Worm (Caenorhabditis elegans) whole organism, young adult: Measurements from ENCODE around the gene C17G1.14.

ENCODE experiments used
- C17E4.6 ChIP-seq: fragments of 200-800 bp; sonication (Bioruptor generic); IDR thresholded peaks from 2 replicates; pipeline ENCODE4 v1.3.6; 2022; ENCODE audit warnings: missing genetic modification reagents, missing genetic modification characterization, missing compliant biosample characterization
- F10E7.11 ChIP-seq: sonication (generic microtip); optimal IDR thresholded peaks from 2 replicates; lab custom pipeline; 2017; ENCODE audit warnings: mild to moderate bottlenecking, missing genetic modification characterization, moderate library complexity, missing compliant biosample characterization
- F22D6.2 ChIP-seq: sonication (generic microtip); optimal IDR thresholded peaks from 2 replicates; lab custom pipeline; 2016; ENCODE audit warnings: mild to moderate bottlenecking, missing genetic modification characterization, missing compliant biosample characterization
- F23B12.7 ChIP-seq: sonication (generic microtip); optimal IDR thresholded peaks from 2 replicates; lab custom pipeline; 2017; ENCODE audit warnings: missing genetic modification characterization, mild to moderate bottlenecking, missing compliant biosample characterization, antibody characterized with exemption, moderate library complexity; ENCODE audit not compliant: insufficient read depth
- F33H1.4 ChIP-seq: fragments of 200-800 bp; sonication (Bioruptor generic); IDR thresholded peaks from 2 replicates; pipeline ENCODE4 v1.3.6; 2022; ENCODE audit warnings: missing genetic modification reagents, missing genetic modification characterization, missing compliant biosample characterization
- F49E8.2 ChIP-seq: sonication (generic microtip); optimal IDR thresholded peaks from 3 replicates; lab custom pipeline; 2017; ENCODE audit warnings: missing genetic modification characterization, mild to moderate bottlenecking, missing compliant biosample characterization, antibody characterized with exemption, moderate library complexity; ENCODE audit not compliant: insufficient read depth
- F52B5.7 ChIP-seq: sonication (generic microtip); optimal IDR thresholded peaks from 2 replicates; lab custom pipeline; 2016; ENCODE audit warnings: mild to moderate bottlenecking, missing genetic modification characterization, missing compliant biosample characterization
- F55B11.4 ChIP-seq: sonication (generic microtip); optimal IDR thresholded peaks from 2 replicates; lab custom pipeline; 2016; ENCODE audit warnings: missing compliant biosample characterization, missing genetic modification characterization, borderline replicate concordance; ENCODE audit not compliant: insufficient read depth
- F57C9.4 ChIP-seq: sonication (generic microtip); optimal IDR thresholded peaks from 2 replicates; lab custom pipeline; 2017; ENCODE audit warnings: mild to moderate bottlenecking, missing genetic modification characterization, missing compliant biosample characterization
- T26A5.8 ChIP-seq: sonication (generic microtip); optimal IDR thresholded peaks from 2 replicates; lab custom pipeline; 2016; ENCODE audit warnings: missing genetic modification characterization, missing compliant biosample characterization
- Y56A3A.18 ChIP-seq: fragments of 200-800 bp; sonication (Bioruptor generic); IDR thresholded peaks from 2 replicates; pipeline ENCODE4 v1.3.6; 2022; ENCODE audit warnings: missing genetic modification reagents, missing genetic modification characterization, missing compliant biosample characterization
- ZK185.1 ChIP-seq: sonication (generic microtip); optimal IDR thresholded peaks from 2 replicates; lab custom pipeline; 2016; ENCODE audit warnings: mild to moderate bottlenecking, missing genetic modification characterization, missing compliant biosample characterization; ENCODE audit not compliant: poor library complexity, severe bottlenecking
- ama-1 ChIP-seq, 3 experiments: fragments of 150-350 bp in 1 of 3; sonication (generic microtip) in 2 of 3; optimal IDR thresholded peaks; 2 replicates each; lab custom pipeline; 2014 to 2018; ENCODE audit warnings: missing biosample characterization in 2 of 3, missing genetic modification characterization in 2 of 3, missing genetic modification reagents in 2 of 3
- athp-1 ChIP-seq: sonication (generic microtip); optimal IDR thresholded peaks from 2 replicates; lab custom pipeline; 2017; ENCODE audit warnings: mild to moderate bottlenecking, missing genetic modification characterization, missing compliant biosample characterization
- bed-1 ChIP-seq: fragments of 200-800 bp; sonication (Bioruptor generic); IDR thresholded peaks from 2 replicates; pipeline ENCODE4 v1.3.6; 2022; ENCODE audit warnings: missing genetic modification reagents, missing genetic modification characterization, missing compliant biosample characterization
- bed-2 ChIP-seq: fragments of 200-800 bp; sonication (Bioruptor generic); IDR thresholded peaks from 2 replicates; pipeline ENCODE4 v1.3.6; 2022; ENCODE audit warnings: missing genetic modification reagents, missing genetic modification characterization, missing compliant biosample characterization
- cebp-1 ChIP-seq, 2 experiments: fragments of 200-800 bp in 1 of 2; sonication (Bioruptor generic) in 1 of 2; sonication (generic microtip) in 1 of 2; IDR thresholded peaks in 1 of 2; optimal IDR thresholded peaks in 1 of 2; 2 replicates each; pipeline versions ENCODE4 v1.3.6 to Lab custom; 2017 to 2022; ENCODE audit warnings: missing compliant biosample characterization in 2 of 2, missing genetic modification characterization in 2 of 2, mild to moderate bottlenecking in 1 of 2, missing genetic modification reagents in 1 of 2, moderate library complexity in 1 of 2
- ceh-40 ChIP-seq: fragments of 200-800 bp; sonication (Bioruptor generic); IDR thresholded peaks from 2 replicates; pipeline ENCODE4 v1.3.6; 2022; ENCODE audit warnings: missing genetic modification characterization, missing compliant biosample characterization
- ceh-58 ChIP-seq: fragments of 200-800 bp; sonication (Bioruptor generic); IDR thresholded peaks from 2 replicates; pipeline ENCODE4 v1.3.6; 2022; ENCODE audit warnings: missing genetic modification characterization, missing compliant biosample characterization
- egl-18 ChIP-seq: fragments of 200-800 bp; sonication (Bioruptor generic); IDR thresholded peaks from 2 replicates; pipeline ENCODE4 v1.3.6; 2022; ENCODE audit warnings: missing genetic modification reagents, missing genetic modification characterization, missing compliant biosample characterization
- egl-44 ChIP-seq: fragments of 200-800 bp; sonication (Bioruptor generic); IDR thresholded peaks from 2 replicates; pipeline ENCODE4 v1.3.6; 2022; ENCODE audit warnings: missing genetic modification reagents, missing genetic modification characterization, missing compliant biosample characterization
- hmg-1.2 ChIP-seq: fragments of 200-800 bp; sonication (Bioruptor generic); IDR thresholded peaks from 2 replicates; pipeline ENCODE4 v1.3.6; 2022; ENCODE audit warnings: missing genetic modification reagents, missing genetic modification characterization, missing compliant biosample characterization
- hsf-1 ChIP-seq: fragments of 200-800 bp; sonication (Bioruptor generic); IDR thresholded peaks from 2 replicates; pipeline ENCODE4 v1.3.6; 2022; ENCODE audit warnings: missing genetic modification reagents, missing genetic modification characterization, missing compliant biosample characterization
- let-526 ChIP-seq: fragments of 200-800 bp; sonication (Bioruptor generic); IDR thresholded peaks from 2 replicates; pipeline ENCODE4 v1.3.6; 2022; ENCODE audit warnings: missing genetic modification reagents, missing genetic modification characterization, missing compliant biosample characterization
- lin-40 ChIP-seq: sonication (generic microtip); optimal IDR thresholded peaks from 2 replicates; lab custom pipeline; 2016; ENCODE audit warnings: missing genetic modification characterization, mild to moderate bottlenecking, missing compliant biosample characterization, missing genotype, missing genetic modification reagents
- lin-54 ChIP-seq: fragments of 200-800 bp; sonication (Bioruptor generic); optimal IDR thresholded peaks from 2 replicates; lab custom pipeline; 2018; ENCODE audit warnings: mild to moderate bottlenecking, missing genetic modification characterization, missing compliant biosample characterization
- madf-6 ChIP-seq: fragments of 200-800 bp; sonication (Bioruptor generic); IDR thresholded peaks from 2 replicates; pipeline ENCODE4 v1.3.6; 2022; ENCODE audit warnings: missing genetic modification reagents, missing genetic modification characterization, missing compliant biosample characterization
- mcd-1 ChIP-seq: fragments of 200-800 bp; sonication (Bioruptor generic); IDR thresholded peaks from 2 replicates; pipeline ENCODE4 v1.3.6; 2022; ENCODE audit warnings: missing genetic modification reagents, missing genetic modification characterization, missing compliant biosample characterization
- mel-28 ChIP-seq: sonication (generic microtip); optimal IDR thresholded peaks from 2 replicates; lab custom pipeline; 2016; ENCODE audit warnings: borderline replicate concordance, mild to moderate bottlenecking, missing genetic modification characterization, missing compliant biosample characterization
- nhr-80 ChIP-seq: sonication (generic microtip); optimal IDR thresholded peaks from 2 replicates; lab custom pipeline; 2016; ENCODE audit warnings: missing genetic modification characterization, missing compliant biosample characterization
- nhr-90 ChIP-seq: sonication (generic microtip); optimal IDR thresholded peaks from 2 replicates; lab custom pipeline; 2016; ENCODE audit warnings: missing genotype, mild to moderate bottlenecking, missing genetic modification characterization, missing compliant biosample characterization
- rcor-1 ChIP-seq: fragments of 200-800 bp; sonication (Bioruptor generic); IDR thresholded peaks from 2 replicates; pipeline ENCODE4 v1.3.6; 2022; ENCODE audit warnings: missing genetic modification reagents, missing genetic modification characterization, missing compliant biosample characterization
- snpc-1.1 ChIP-seq: sonication (generic microtip); optimal IDR thresholded peaks from 2 replicates; lab custom pipeline; 2017; ENCODE audit warnings: missing genetic modification characterization, mild to moderate bottlenecking, missing compliant biosample characterization, antibody characterized with exemption, moderate library complexity, missing genotype, missing genetic modification reagents; ENCODE audit not compliant: insufficient read depth
- snpc-1.3 ChIP-seq: sonication (generic microtip); optimal IDR thresholded peaks from 2 replicates; lab custom pipeline; 2017; ENCODE audit warnings: missing genetic modification characterization, mild to moderate bottlenecking, missing compliant biosample characterization, antibody characterized with exemption, moderate library complexity, missing genotype, missing genetic modification reagents; ENCODE audit not compliant: insufficient read depth
- sptf-2 ChIP-seq: fragments of 200-800 bp; sonication (Bioruptor generic); optimal IDR thresholded peaks from 2 replicates; lab custom pipeline; 2018; ENCODE audit warnings: mild to moderate bottlenecking, missing genetic modification characterization, missing compliant biosample characterization
- zim-3 ChIP-seq: sonication (generic microtip); optimal IDR thresholded peaks from 2 replicates; lab custom pipeline; 2017; ENCODE audit warnings: mild to moderate bottlenecking, missing genetic modification characterization, moderate library complexity, missing compliant biosample characterization

C17G1.14 gene

DNA sequence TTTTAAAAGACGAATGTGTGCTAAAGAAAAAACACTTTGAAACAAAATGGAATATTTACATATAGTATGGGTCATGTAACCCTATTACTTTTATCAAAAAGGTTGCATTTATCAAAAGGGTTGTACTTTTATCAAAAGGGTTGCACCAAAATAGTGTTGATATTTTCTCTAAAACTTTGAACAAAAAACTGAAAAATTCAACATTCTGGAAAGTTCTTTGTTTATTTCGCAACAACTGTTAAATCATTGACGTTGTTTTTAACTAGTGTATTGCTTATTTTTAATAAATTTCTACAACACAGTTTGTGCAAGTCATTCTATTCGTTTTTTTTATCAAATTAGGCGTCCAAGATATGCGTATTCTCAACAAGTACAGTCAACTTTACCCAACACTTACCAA, at the start of gene C17G1.14, which contains the start of gene C17G1.5:
C17G1.14 (plus strand) TSS at position 277 of the 400 bp plus-strand sequence.
C17G1.5 (plus strand) TSS at position 266 of the 400 bp plus-strand sequence.
- TF ChIP-seq cebp-1 (GFP tag; IDR thresholded peaks at IDR 0.05; lab: Robert Waterston, UW), result peak; percentile 39; the same call in 1 of the 2 replicates
- TF ChIP-seq cebp-1 (tag; optimal IDR thresholded peaks at IDR 0.05; lab: Kevin White, UChicago), result peak; percentile 73
- no peak for TF ChIP-seq hmg-1.2
- TF ChIP-seq, all 124 proteins: peak for 1

- TF ChIP-seq F22D6.2 (tag; lab: Kevin White, UChicago) (no peak), nhr-80 (tag; lab: Kevin White, UChicago) (peak; percentile 72)
- TF ChIP-seq, all 124 proteins: peak for 1
Measured at ce11 chrX:9892323-9892722, 46.3 kb upstream of the C17G1.14 start, which contains the start of gene F21G4.1. Gene F21G4.1 (minus strand): TSS chrX:9892328.

DNA sequence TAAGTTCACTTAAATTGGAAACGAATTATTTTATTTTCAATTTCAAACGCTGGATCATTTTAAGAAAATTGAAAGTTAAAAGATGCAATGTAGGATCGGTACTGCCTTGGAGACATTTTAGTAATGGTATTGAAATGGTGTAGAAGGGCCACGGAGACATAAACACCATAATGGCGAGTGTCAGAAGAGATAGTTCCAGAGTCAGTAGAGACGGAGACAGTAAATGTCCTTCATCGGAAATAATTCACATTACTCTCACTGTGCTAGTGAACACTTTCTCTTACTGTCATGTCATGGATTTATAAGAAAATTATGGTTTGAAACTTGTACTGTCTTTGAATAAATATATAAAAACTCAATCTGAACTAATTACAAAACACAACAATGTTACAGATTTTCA, 45.5 kb upstream of the C17G1.14 start:
- TF ChIP-seq ama-1 (optimal IDR thresholded peaks at IDR 0.05; lab: Kevin White, UChicago) (no peak), ama-1 (GFP tag; optimal IDR thresholded peaks at IDR 0.05; lab: Kevin White, UChicago) (no peak)

ce11 chrX:9894844-9895243, 43.8 kb upstream of the C17G1.14 start, which contains the start of gene F21G4.3:
Gene F21G4.3 (plus strand): TSS chrX:9895144.
- TF ChIP-seq F49E8.2 (tag; lab: Kevin White, UChicago) (no peak), sptf-2 (GFP tag; lab: Kevin White, UChicago) (no peak), bed-2 (GFP tag; lab: Robert Waterston, UW) (no peak), ceh-58 (GFP tag; lab: Robert Waterston, UW) (no peak), snpc-1.3 (tag; lab: Kevin White, UChicago) (no peak), zim-3 (tag; lab: Kevin White, UChicago) (no peak), madf-6 (GFP tag; lab: Robert Waterston, UW) (no peak), ceh-40 (GFP tag; lab: Robert Waterston, UW) (no peak), bed-1 (GFP tag; lab: Robert Waterston, UW) (no peak), let-526 (GFP tag; lab: Robert Waterston, UW) (no peak), T26A5.8 (tag; lab: Kevin White, UChicago) (no peak), F33H1.4 (no peak), nhr-90 (no peak), F55B11.4 (tag; lab: Kevin White, UChicago) (no peak), F10E7.11 (tag; lab: Kevin White, UChicago) (no peak), mcd-1 (GFP tag; lab: Robert Waterston, UW) (no peak), lin-54 (no peak)
- TF ChIP-seq, all 124 proteins: peak for 0

DNA sequence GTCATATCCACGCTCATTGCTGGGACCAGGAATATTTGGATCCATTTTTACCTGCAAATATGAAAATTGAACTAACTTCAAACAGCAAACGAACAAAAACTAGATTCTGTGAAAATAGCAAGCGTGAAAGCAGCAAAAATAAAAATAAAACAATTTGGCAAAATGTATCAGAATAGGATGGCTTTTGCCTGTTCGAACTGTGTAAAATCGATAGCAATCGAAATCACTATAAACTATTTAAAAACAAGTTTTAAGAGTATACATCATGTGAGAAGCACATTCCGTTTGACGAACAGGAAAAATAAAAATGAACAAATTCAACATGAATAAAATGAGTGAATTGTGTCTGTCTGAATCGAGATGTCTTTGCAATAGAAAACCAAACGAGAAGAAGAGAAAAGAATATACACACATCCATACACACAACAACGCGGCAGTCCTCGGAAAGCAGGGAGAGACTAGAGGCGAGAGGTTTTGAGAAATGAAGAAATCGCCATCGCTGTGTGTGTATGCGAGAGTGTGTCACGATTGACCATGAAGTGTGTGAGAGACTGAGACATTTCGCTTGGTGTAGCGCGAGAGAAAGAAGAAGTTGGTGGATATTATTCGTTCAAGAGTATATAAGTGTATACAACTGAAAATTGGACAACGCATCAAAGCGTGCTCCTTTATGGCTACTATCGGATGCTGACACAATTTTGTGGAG, 39.0 kb upstream of the C17G1.14 start, which contains the start of gene phf-34:
phf-34 (minus strand) TSS at position 51 of the 706 bp plus-strand sequence.
- TF ChIP-seq egl-44 (no peak), hsf-1 (GFP tag; lab: Robert Waterston, UW) (0 out of 2 replicates have a peak, but pooled peaks have one; percentile 6), egl-18 (0 out of 2 replicates have a peak, but pooled peaks have one; percentile 22), ZK185.1 (tag; lab: Kevin White, UChicago) (peak; percentile 32), lin-40 (peak; percentile 24)

- TF ChIP-seq sptf-2 (GFP tag; lab: Kevin White, UChicago) (no peak), F57C9.4 (no peak), mel-28 (tag; lab: Kevin White, UChicago) (no peak), bed-2 (GFP tag; lab: Robert Waterston, UW) (no peak), C17E4.6 (no peak), Y56A3A.18 (no peak), snpc-1.1 (tag; lab: Kevin White, UChicago) (no peak), F23B12.7 (tag; lab: Kevin White, UChicago) (no peak), lin-54 (no peak), rcor-1 (GFP tag; lab: Robert Waterston, UW) (no peak), F52B5.7 (tag; lab: Kevin White, UChicago) (no peak), athp-1 (no peak)
Measured at ce11 chrX:9905840-9906239, 32.8 kb upstream of the C17G1.14 start, which contains the start of gene F21G4.5. Gene F21G4.5 (plus strand): TSS chrX:9906140.
